Worm (Caenorhabditis elegans) whole organism, L4 larva: ENCODE results near the gene C50B8.4.

Experiments used
- D1046.2 ChIP-seq: fragments of 200-800 bp; sonication (Bioruptor generic); IDR thresholded peaks from 2 replicates; pipeline ENCODE4 v1.3.6; 2022; ENCODE audit warnings: missing genetic modification characterization, missing compliant biosample characterization
- F37D6.2 ChIP-seq: sonication (generic microtip); optimal IDR thresholded peaks from 2 replicates; lab custom pipeline; 2016; ENCODE audit warnings: mild to moderate bottlenecking, missing genetic modification characterization, missing compliant biosample characterization
- F49E8.2 ChIP-seq: sonication (generic microtip); optimal IDR thresholded peaks from 2 replicates; lab custom pipeline; 2016; ENCODE audit warnings: missing compliant biosample characterization, mild to moderate bottlenecking, missing genetic modification characterization, borderline replicate concordance
- Y48G9A.11 ChIP-seq: fragments of 200-800 bp; sonication (Bioruptor generic); IDR thresholded peaks from 2 replicates; pipeline ENCODE4 v1.3.6; 2022; ENCODE audit warnings: missing genetic modification reagents, missing genetic modification characterization, missing compliant biosample characterization
- Y5F2A.4 ChIP-seq: fragments of 200-800 bp; sonication (Bioruptor generic); optimal IDR thresholded peaks from 2 replicates; lab custom pipeline; 2018; ENCODE audit warnings: mild to moderate bottlenecking, missing genetic modification characterization, missing compliant biosample characterization
- Y75B8A.6 ChIP-seq: fragments of 200-800 bp; sonication (Bioruptor generic); IDR thresholded peaks from 2 replicates; pipeline ENCODE4 v1.3.6; 2022; ENCODE audit warnings: missing genetic modification reagents, missing genetic modification characterization, missing compliant biosample characterization
- ceh-28 ChIP-seq: fragments of 150-350 bp; optimal IDR thresholded peaks from 2 replicates; lab custom pipeline; 2014; ENCODE audit warnings: missing biosample characterization, missing genetic modification reagents, missing genetic modification characterization
- cey-2 ChIP-seq: sonication (generic microtip); optimal IDR thresholded peaks from 3 replicates; lab custom pipeline; 2017; ENCODE audit warnings: missing genetic modification characterization, mild to moderate bottlenecking, missing compliant biosample characterization, antibody characterized with exemption, borderline replicate concordance; ENCODE audit not compliant: insufficient read depth
- daf-12 ChIP-seq: fragments of 150-350 bp; optimal IDR thresholded peaks from 2 replicates; lab custom pipeline; 2014; ENCODE audit warnings: missing biosample characterization, missing genetic modification reagents, missing genetic modification characterization
- daf-16 ChIP-seq, 3 experiments: sonication (generic microtip); optimal IDR thresholded peaks; 2 replicates each; lab custom pipeline; 2016 to 2017; ENCODE audit warnings: missing genetic modification characterization in 3 of 3, missing genetic modification reagents in 3 of 3, mild to moderate bottlenecking in 2 of 3, missing compliant biosample characterization in 2 of 3, missing biosample characterization in 1 of 3, moderate library complexity in 1 of 3
- dmd-6 ChIP-seq: fragments of 200-800 bp; sonication (Bioruptor generic); IDR thresholded peaks from 2 replicates; pipeline ENCODE4 v1.3.6; 2022; ENCODE audit warnings: missing genetic modification reagents, missing genetic modification characterization, missing compliant biosample characterization
- dpl-1 ChIP-seq: fragments of 150-350 bp; optimal IDR thresholded peaks from 2 replicates; lab custom pipeline; 2014; ENCODE audit warnings: missing biosample characterization, missing genetic modification reagents, missing genetic modification characterization
- duxl-1 ChIP-seq: sonication (generic microtip); optimal IDR thresholded peaks from 2 replicates; lab custom pipeline; 2016; ENCODE audit warnings: mild to moderate bottlenecking, missing genetic modification characterization, moderate library complexity, missing compliant biosample characterization; ENCODE audit not compliant: poor library complexity
- dve-1 ChIP-seq: sonication (generic microtip); optimal IDR thresholded peaks from 2 replicates; lab custom pipeline; 2017; ENCODE audit warnings: antibody characterized with exemption, mild to moderate bottlenecking, missing genetic modification characterization, missing compliant biosample characterization; ENCODE audit not compliant: insufficient read depth
- fkh-10 ChIP-seq: fragments of 150-350 bp; optimal IDR thresholded peaks from 2 replicates; lab custom pipeline; 2014; ENCODE audit warnings: missing biosample characterization, missing genetic modification reagents, missing genetic modification characterization
- hif-1 ChIP-seq, 2 experiments: sonication (generic microtip); optimal IDR thresholded peaks; 2 replicates each; lab custom pipeline; 2016 to 2017; ENCODE audit warnings: missing compliant biosample characterization in 2 of 2, missing genetic modification characterization in 2 of 2, missing genetic modification reagents in 2 of 2, missing genotype in 2 of 2, mild to moderate bottlenecking in 1 of 2
- hlh-11 ChIP-seq: fragments of 200-800 bp; sonication (Bioruptor generic); optimal IDR thresholded peaks from 2 replicates; lab custom pipeline; 2018; ENCODE audit warnings: mild to moderate bottlenecking, missing genetic modification characterization, missing compliant biosample characterization
- hlh-30 ChIP-seq: sonication (generic microtip); optimal IDR thresholded peaks from 2 replicates; lab custom pipeline; 2017; ENCODE audit warnings: antibody characterized with exemption, mild to moderate bottlenecking, missing genetic modification characterization, missing compliant biosample characterization; ENCODE audit not compliant: insufficient read depth
- jun-1 ChIP-seq: fragments of 150-350 bp; optimal IDR thresholded peaks from 2 replicates; lab custom pipeline; 2014; ENCODE audit warnings: missing biosample characterization, missing genetic modification reagents, missing genetic modification characterization
- lin-1 ChIP-seq: fragments of 200-800 bp; sonication (Bioruptor generic); IDR thresholded peaks from 2 replicates; pipeline ENCODE4 v1.3.6; 2022; ENCODE audit warnings: missing genetic modification reagents, missing genetic modification characterization, missing compliant biosample characterization
- lin-13 ChIP-seq: fragments of 150-350 bp; optimal IDR thresholded peaks from 2 replicates; lab custom pipeline; 2014; ENCODE audit warnings: missing biosample characterization, missing genetic modification reagents, missing genetic modification characterization
- lin-39 ChIP-seq: fragments of 150-350 bp; optimal IDR thresholded peaks from 2 replicates; lab custom pipeline; 2014; ENCODE audit warnings: missing biosample characterization, missing genetic modification reagents, missing genetic modification characterization
- lsy-2 ChIP-seq, 2 experiments: fragments of 150-350 bp in 1 of 2; sonication (generic microtip) in 1 of 2; optimal IDR thresholded peaks; 2 replicates each; lab custom pipeline; 2014 to 2017; ENCODE audit warnings: missing biosample characterization in 2 of 2, missing genetic modification characterization in 2 of 2
- madf-5 ChIP-seq, 2 experiments: fragments of 200-800 bp; sonication (Bioruptor generic); IDR thresholded peaks; 2 replicates each; pipeline ENCODE4 v1.3.6; 2022; ENCODE audit warnings: missing compliant biosample characterization in 2 of 2, missing genetic modification characterization in 2 of 2
- madf-9 ChIP-seq: fragments of 200-800 bp; sonication (Bioruptor generic); conservative IDR thresholded peaks from 2 replicates; pipeline ENCODE4 v1.3.6; 2022; ENCODE audit warnings: missing genetic modification reagents, missing genetic modification characterization, missing compliant biosample characterization
- mep-1 ChIP-seq: fragments of 150-350 bp; sonication (generic microtip); optimal IDR thresholded peaks from 3 replicates; lab custom pipeline; 2014; ENCODE audit warnings: missing biosample characterization, missing genetic modification characterization
- mes-2 ChIP-seq: sonication (generic microtip); optimal IDR thresholded peaks from 2 replicates; lab custom pipeline; 2016; ENCODE audit warnings: missing genotype, mild to moderate bottlenecking, missing genetic modification characterization, missing compliant biosample characterization; ENCODE audit not compliant: poor library complexity, severe bottlenecking
- mxl-2 ChIP-seq: fragments of 200-800 bp; sonication (Bioruptor generic); conservative IDR thresholded peaks from 2 replicates; pipeline ENCODE4 v1.3.6; 2022; ENCODE audit warnings: missing genetic modification reagents, missing genetic modification characterization, missing compliant biosample characterization
- nhr-10 ChIP-seq: fragments of 150-350 bp; optimal IDR thresholded peaks from 2 replicates; lab custom pipeline; 2014; ENCODE audit warnings: missing biosample characterization, missing genetic modification characterization
- nhr-102 ChIP-seq: sonication (generic microtip); optimal IDR thresholded peaks from 2 replicates; lab custom pipeline; 2016; ENCODE audit warnings: mild to moderate bottlenecking, missing genetic modification characterization, moderate library complexity, missing compliant biosample characterization
- nhr-111 ChIP-seq: fragments of 200-800 bp; sonication (Bioruptor generic); optimal IDR thresholded peaks from 2 replicates; lab custom pipeline; 2018; ENCODE audit warnings: mild to moderate bottlenecking, missing genetic modification characterization, missing compliant biosample characterization
- nhr-25 ChIP-seq: sonication (generic microtip); optimal IDR thresholded peaks from 2 replicates; lab custom pipeline; 2017; ENCODE audit warnings: missing genetic modification characterization, mild to moderate bottlenecking, missing compliant biosample characterization, antibody characterized with exemption, moderate library complexity, borderline replicate concordance; ENCODE audit not compliant: insufficient read depth
- nhr-28 ChIP-seq: fragments of 150-350 bp; optimal IDR thresholded peaks from 2 replicates; lab custom pipeline; 2014; ENCODE audit warnings: missing biosample characterization, missing genetic modification characterization
- nhr-6 ChIP-seq: fragments of 150-350 bp; optimal IDR thresholded peaks from 2 replicates; lab custom pipeline; 2014; ENCODE audit warnings: missing biosample characterization, missing genetic modification characterization
- nhr-76 ChIP-seq: fragments of 150-350 bp; optimal IDR thresholded peaks from 2 replicates; lab custom pipeline; 2014; ENCODE audit warnings: missing biosample characterization, missing genetic modification characterization
- nhr-77 ChIP-seq: fragments of 150-350 bp; optimal IDR thresholded peaks from 2 replicates; lab custom pipeline; 2014; ENCODE audit warnings: missing biosample characterization, missing genetic modification characterization
- pha-4 ChIP-seq, 2 experiments: fragments of 150-350 bp in 1 of 2; fragments of 200-800 bp in 1 of 2; sonication (Bioruptor generic) in 1 of 2; IDR thresholded peaks in 1 of 2; optimal IDR thresholded peaks in 1 of 2; 2 replicates each; pipeline versions ENCODE4 v1.3.6 to Lab custom; 2014 to 2022; ENCODE audit warnings: missing genetic modification characterization in 2 of 2, missing genetic modification reagents in 2 of 2, missing biosample characterization in 1 of 2, missing compliant biosample characterization in 1 of 2
- set-16 ChIP-seq: fragments of 200-800 bp; sonication (Bioruptor generic); IDR thresholded peaks from 2 replicates; pipeline ENCODE4 v1.3.6; 2022; ENCODE audit warnings: missing genetic modification reagents, missing genetic modification characterization, missing compliant biosample characterization
- skn-1 ChIP-seq: fragments of 150-350 bp; optimal IDR thresholded peaks from 2 replicates; lab custom pipeline; 2014; ENCODE audit warnings: missing biosample characterization, missing genetic modification characterization
- snpc-1.2 ChIP-seq: fragments of 200-800 bp; sonication (Bioruptor generic); IDR thresholded peaks from 2 replicates; pipeline ENCODE4 v1.3.6; 2022; ENCODE audit warnings: missing genetic modification reagents, missing genetic modification characterization, missing compliant biosample characterization
- spr-1 ChIP-seq: sonication (generic microtip); optimal IDR thresholded peaks from 2 replicates; lab custom pipeline; 2016; ENCODE audit warnings: mild to moderate bottlenecking, missing genetic modification characterization, missing compliant biosample characterization
- spr-3 ChIP-seq: fragments of 200-800 bp; sonication (Bioruptor generic); optimal IDR thresholded peaks from 2 replicates; lab custom pipeline; 2018; ENCODE audit warnings: mild to moderate bottlenecking, missing genetic modification characterization, missing compliant biosample characterization
- tag-97 ChIP-seq: fragments of 200-800 bp; sonication (Bioruptor generic); IDR thresholded peaks from 2 replicates; pipeline ENCODE4 v1.3.6; 2022; ENCODE audit warnings: missing genetic modification characterization, missing compliant biosample characterization
- tra-1 ChIP-seq: fragments of 200-800 bp; sonication (Bioruptor generic); IDR thresholded peaks from 2 replicates; pipeline ENCODE4 v1.3.6; 2022; ENCODE audit warnings: missing genetic modification reagents, missing genetic modification characterization, missing compliant biosample characterization
- unc-39 ChIP-seq: sonication (generic microtip); optimal IDR thresholded peaks from 2 replicates; lab custom pipeline; 2017; ENCODE audit warnings: missing biosample characterization, missing genetic modification characterization
- vab-7 ChIP-seq: fragments of 200-800 bp; sonication (Bioruptor generic); IDR thresholded peaks from 2 replicates; pipeline ENCODE4 v1.3.6; 2022; ENCODE audit warnings: missing genetic modification reagents, missing genetic modification characterization, missing compliant biosample characterization
- zfp-3 ChIP-seq: fragments of 200-800 bp; sonication (Bioruptor generic); conservative IDR thresholded peaks from 2 replicates; pipeline ENCODE4 v1.3.6; 2022; ENCODE audit warnings: missing genetic modification reagents, missing genetic modification characterization, missing compliant biosample characterization
- zip-11 ChIP-seq: fragments of 200-800 bp; sonication (Bioruptor generic); IDR thresholded peaks from 2 replicates; pipeline ENCODE4 v1.3.6; 2022; ENCODE audit warnings: missing genetic modification characterization, missing compliant biosample characterization
- zip-2 ChIP-seq: fragments of 150-350 bp; optimal IDR thresholded peaks from 2 replicates; lab custom pipeline; 2014; ENCODE audit warnings: missing biosample characterization, missing genetic modification characterization

Gene C50B8.4

ce11 chrV:13571714-13572258 is at the start of gene C50B8.4:
Gene C50B8.4, plus strand, starts transcription at chrV:13572012.
- TF ChIP-seq zip-11 (GFP tag; lab: Robert Waterston, UW) = no peak
- TF ChIP-seq zip-2 (tag; lab: Kevin White, UChicago) = no peak
- TF ChIP-seq Y75B8A.6 = no peak
- TF ChIP-seq madf-9 (GFP tag; lab: Robert Waterston, UW) = no peak
- TF ChIP-seq jun-1 (tag; lab: Kevin White, UChicago) = no peak
- TF ChIP-seq spr-3 = no peak
- no peak for TF ChIP-seq madf-5 (GFP tag; IDR thresholded peaks at IDR 0.05; lab: Robert Waterston, UW)
- no peak for TF ChIP-seq duxl-1 (tag; lab: Kevin White, UChicago)
- TF ChIP-seq nhr-111 (GFP tag; lab: Kevin White, UChicago) = no peak
- TF ChIP-seq D1046.2 = no peak
- TF ChIP-seq dve-1 (tag; lab: Kevin White, UChicago) = peak; percentile 46
- TF ChIP-seq cey-2 (tag; lab: Kevin White, UChicago) = no peak
- no peak for TF ChIP-seq F49E8.2 (tag; lab: Kevin White, UChicago)
- TF ChIP-seq nhr-28 (tag; lab: Kevin White, UChicago) = peak; percentile 39
- no peak for TF ChIP-seq mep-1
- TF ChIP-seq fkh-10 = no peak
- TF ChIP-seq vab-7 = no peak
- TF ChIP-seq skn-1 = no peak
- peak; percentile 63 for TF ChIP-seq hlh-30 (tag; lab: Kevin White, UChicago)
- TF ChIP-seq nhr-77 (tag; lab: Kevin White, UChicago) = peak; percentile 28
- no peak for TF ChIP-seq pha-4 (GFP tag; IDR thresholded peaks at IDR 0.05; lab: Robert Waterston, UW)
- TF ChIP-seq pha-4 (tag; optimal IDR thresholded peaks at IDR 0.05; lab: Kevin White, UChicago) = no peak
- TF ChIP-seq lin-39 (tag; lab: Kevin White, UChicago) = no peak
- no peak for TF ChIP-seq Y48G9A.11 (GFP tag; lab: Robert Waterston, UW)
- TF ChIP-seq nhr-76 (tag; lab: Kevin White, UChicago) = no peak
- TF ChIP-seq lin-1 = no peak
- no peak for TF ChIP-seq mxl-2 (GFP tag; lab: Robert Waterston, UW)
- TF ChIP-seq hlh-11 = peak; percentile 75
- no peak for TF ChIP-seq spr-1 (tag; lab: Kevin White, UChicago)
- TF ChIP-seq nhr-6 (tag; lab: Kevin White, UChicago) = peak; percentile 61
- no peak for TF ChIP-seq F37D6.2 (tag; lab: Kevin White, UChicago)
- TF ChIP-seq daf-12 = no peak
- no peak for TF ChIP-seq dpl-1
- no peak for TF ChIP-seq set-16 (GFP tag; lab: Robert Waterston, UW)
- TF ChIP-seq tag-97 (GFP tag; lab: Robert Waterston, UW) = no peak
- TF ChIP-seq unc-39 (tag; lab: Kevin White, UChicago) = no peak
- TF ChIP-seq nhr-25 (tag; lab: Kevin White, UChicago) = no peak
- peak; percentile 26; the same call in 1 of the 2 replicates for TF ChIP-seq dmd-6
- no peak for TF ChIP-seq daf-16 (GFP tag; optimal IDR thresholded peaks at IDR 0.05; lab: Kevin White, UChicago)
- peak; percentile 84 for TF ChIP-seq daf-16 (tag; optimal IDR thresholded peaks at IDR 0.05; lab: Kevin White, UChicago)
- TF ChIP-seq Y5F2A.4 (GFP tag; lab: Kevin White, UChicago) = no peak
- no peak for TF ChIP-seq ceh-28 (tag; lab: Kevin White, UChicago)
- TF ChIP-seq hif-1 (tag; optimal IDR thresholded peaks at IDR 0.05; lab: Kevin White, UChicago) = no peak
- no peak for TF ChIP-seq zfp-3 (GFP tag; lab: Robert Waterston, UW)
- no peak for TF ChIP-seq nhr-10 (tag; lab: Kevin White, UChicago)
- no peak for TF ChIP-seq lin-13 (GFP tag; lab: Kevin White, UChicago)
- TF ChIP-seq tra-1 = no peak
- TF ChIP-seq snpc-1.2 (GFP tag; lab: Robert Waterston, UW) = no peak
- TF ChIP-seq mes-2 (tag; lab: Kevin White, UChicago) = no peak
- TF ChIP-seq lsy-2 (tag; optimal IDR thresholded peaks at IDR 0.05; lab: Kevin White, UChicago) = no peak
- TF ChIP-seq nhr-102 (tag; lab: Kevin White, UChicago) = no peak
